Fruit fly (Drosophila melanogaster) whole organism, prepupa: ENCODE measurements around the gene mei-9.
"Not testable (repeated sequence)": the region's sequence is repeated elsewhere in the genome, so short reads cannot be mapped to it uniquely, and the experiment has no call there.

Source experiments
- CG10631 ChIP-seq: fragments of 200-800 bp; sonication (Bioruptor generic); optimal IDR thresholded peaks from 2 replicates; lab custom pipeline; 2016; ENCODE audit warnings: missing biosample characterization, missing genetic modification characterization
- CG10669 ChIP-seq: fragments of 200-800 bp; sonication (Bioruptor generic); optimal IDR thresholded peaks from 3 replicates; lab custom pipeline; 2018; ENCODE audit warnings: missing biosample characterization, mild to moderate bottlenecking, missing genetic modification characterization, moderate library complexity
- CG11294 ChIP-seq: fragments of 200-800 bp; sonication (Bioruptor generic); IDR thresholded peaks from 2 replicates; pipeline ENCODE4 v1.3.6; 2022; ENCODE audit warnings: missing biosample characterization, missing genetic modification characterization
- CG15336 ChIP-seq: fragments of 200-800 bp; sonication (Bioruptor generic); IDR thresholded peaks from 2 replicates; pipeline ENCODE4 v1.3.6; 2022; ENCODE audit warnings: missing biosample characterization, missing genetic modification characterization
- CG16779 ChIP-seq: fragments of 200-800 bp; sonication (Bioruptor generic); optimal IDR thresholded peaks from 3 replicates; lab custom pipeline; 2017; ENCODE audit warnings: missing biosample characterization, mild to moderate bottlenecking, missing genetic modification characterization
- CG3032 ChIP-seq: fragments of 200-800 bp; optimal IDR thresholded peaks from 2 replicates; lab custom pipeline; 2019; ENCODE audit warnings: missing biosample characterization, mild to moderate bottlenecking, missing genetic modification characterization, moderate library complexity
- CG31627 ChIP-seq: fragments of 200-800 bp; sonication (Bioruptor generic); optimal IDR thresholded peaks from 3 replicates; lab custom pipeline; 2016; ENCODE audit warnings: missing biosample characterization, missing genetic modification characterization
- CG32006 ChIP-seq: fragments of 200-800 bp; sonication (Bioruptor generic); optimal IDR thresholded peaks from 3 replicates; lab custom pipeline; 2017; ENCODE audit warnings: missing biosample characterization, mild to moderate bottlenecking, missing genetic modification characterization
- CG34406 ChIP-seq: fragments of 200-800 bp; sonication (Bioruptor generic); optimal IDR thresholded peaks from 3 replicates; lab custom pipeline; 2016; ENCODE audit warnings: missing biosample characterization, missing genetic modification characterization
- CG3919 ChIP-seq: fragments of 200-800 bp; sonication (Bioruptor generic); optimal IDR thresholded peaks from 3 replicates; lab custom pipeline; 2016; ENCODE audit warnings: missing biosample characterization, missing genetic modification characterization
- CG4318 ChIP-seq: fragments of 200-800 bp; sonication (Bioruptor generic); optimal IDR thresholded peaks from 3 replicates; lab custom pipeline; 2017; ENCODE audit warnings: missing biosample characterization, mild to moderate bottlenecking, missing genetic modification characterization
- CG6163 ChIP-seq: fragments of 200-800 bp; sonication (Bioruptor generic); IDR thresholded peaks from 3 replicates; pipeline ENCODE4 v1.3.6; 2022; ENCODE audit warnings: missing biosample characterization, missing genetic modification characterization
- CG6276 ChIP-seq: fragments of 200-800 bp; sonication (Bioruptor generic); optimal IDR thresholded peaks from 2 replicates; lab custom pipeline; 2017; ENCODE audit warnings: missing biosample characterization, mild to moderate bottlenecking, missing genetic modification characterization
- CG6792 ChIP-seq: fragments of 200-800 bp; sonication (Bioruptor generic); optimal IDR thresholded peaks from 3 replicates; lab custom pipeline; 2016; ENCODE audit warnings: missing biosample characterization, missing genetic modification characterization
- CG6808 ChIP-seq: fragments of 200-800 bp; sonication (Bioruptor generic); optimal IDR thresholded peaks from 3 replicates; lab custom pipeline; 2017; ENCODE audit warnings: missing biosample characterization, missing genetic modification characterization, mild to moderate bottlenecking, moderate library complexity, missing genetic modification reagents
- CG8119 ChIP-seq: fragments of 200-800 bp; sonication (Bioruptor generic); IDR thresholded peaks from 3 replicates; pipeline ENCODE4 v1.3.6; 2022; ENCODE audit warnings: missing biosample characterization, missing genetic modification characterization
- CG8319 ChIP-seq: fragments of 200-800 bp; sonication (Bioruptor generic); optimal IDR thresholded peaks from 3 replicates; lab custom pipeline; 2016; ENCODE audit warnings: missing biosample characterization, missing genetic modification characterization
- CG8632 ChIP-seq: fragments of 200-800 bp; sonication (Bioruptor generic); optimal IDR thresholded peaks from 3 replicates; lab custom pipeline; 2016; ENCODE audit warnings: missing biosample characterization, missing genetic modification characterization
- CG9139 ChIP-seq: fragments of 200-800 bp; sonication (Bioruptor generic); optimal IDR thresholded peaks from 3 replicates; lab custom pipeline; 2017; ENCODE audit warnings: missing biosample characterization, mild to moderate bottlenecking, missing genetic modification characterization
- Eip75B ChIP-seq: fragments of 200-800 bp; sonication (Bioruptor generic); optimal IDR thresholded peaks from 3 replicates; lab custom pipeline; 2016; ENCODE audit warnings: missing biosample characterization, missing genetic modification characterization
- Eip93F ChIP-seq: fragments of 200-800 bp; sonication (Bioruptor generic); optimal IDR thresholded peaks from 2 replicates; lab custom pipeline; 2016; ENCODE audit warnings: missing biosample characterization, mild to moderate bottlenecking, missing genetic modification characterization
- Ets96B ChIP-seq: fragments of 200-800 bp; optimal IDR thresholded peaks from 2 replicates; lab custom pipeline; 2019; ENCODE audit warnings: missing biosample characterization, mild to moderate bottlenecking, missing genetic modification characterization, moderate library complexity
- Gug ChIP-seq: fragments of 200-800 bp; sonication (Bioruptor generic); IDR thresholded peaks from 2 replicates; pipeline ENCODE4 v1.3.6; 2022; ENCODE audit warnings: missing biosample characterization, missing genetic modification characterization
- Hr39 ChIP-seq: fragments of 200-800 bp; sonication (Bioruptor generic); optimal IDR thresholded peaks from 2 replicates; lab custom pipeline; 2016; ENCODE audit warnings: missing biosample characterization, missing genetic modification characterization
- OdsH ChIP-seq: fragments of 200-800 bp; sonication (Bioruptor generic); optimal IDR thresholded peaks from 3 replicates; lab custom pipeline; 2016; ENCODE audit warnings: missing biosample characterization, missing genetic modification characterization
- Sox102F ChIP-seq: fragments of 200-800 bp; sonication (Bioruptor generic); optimal IDR thresholded peaks from 2 replicates; lab custom pipeline; 2016; ENCODE audit warnings: missing biosample characterization, mild to moderate bottlenecking, missing genetic modification characterization
- achi ChIP-seq: fragments of 200-800 bp; sonication (Bioruptor generic); optimal IDR thresholded peaks from 3 replicates; lab custom pipeline; 2016; ENCODE audit warnings: missing biosample characterization, missing genetic modification characterization
- acj6 ChIP-seq: fragments of 200-800 bp; sonication (Bioruptor generic); optimal IDR thresholded peaks from 3 replicates; lab custom pipeline; 2016; ENCODE audit warnings: missing biosample characterization, missing genetic modification characterization
- cyc ChIP-seq: fragments of 200-800 bp; sonication (Bioruptor generic); optimal IDR thresholded peaks from 3 replicates; lab custom pipeline; 2016; ENCODE audit warnings: missing biosample characterization, missing genetic modification characterization
- dac ChIP-seq: fragments of 200-800 bp; sonication (Bioruptor generic); optimal IDR thresholded peaks from 2 replicates; lab custom pipeline; 2017; ENCODE audit warnings: missing biosample characterization, mild to moderate bottlenecking, missing genetic modification characterization
- eg ChIP-seq: fragments of 200-800 bp; sonication (Bioruptor generic); IDR thresholded peaks from 3 replicates; pipeline ENCODE4 v1.3.6; 2022; ENCODE audit warnings: missing biosample characterization, missing genetic modification characterization
- spab ChIP-seq: fragments of 200-800 bp; sonication (Bioruptor generic); optimal IDR thresholded peaks from 2 replicates; lab custom pipeline; 2017; ENCODE audit warnings: missing biosample characterization, mild to moderate bottlenecking, missing genetic modification characterization, missing genetic modification reagents
- ss ChIP-seq, 2 experiments: fragments of 200-800 bp; sonication (Bioruptor generic); optimal IDR thresholded peaks; 2 replicates in 1 of 2; 3 replicates in 1 of 2; lab custom pipeline; 2017 to 2018; ENCODE audit warnings: mild to moderate bottlenecking in 2 of 2, missing biosample characterization in 2 of 2, missing genetic modification characterization in 2 of 2, moderate library complexity in 1 of 2
- svp ChIP-seq: fragments of 200-800 bp; sonication (Bioruptor generic); peaks from one replicate; lab custom pipeline; 2016; ENCODE audit warnings: missing biosample characterization, missing genetic modification characterization

The mei-9 gene

DNA sequence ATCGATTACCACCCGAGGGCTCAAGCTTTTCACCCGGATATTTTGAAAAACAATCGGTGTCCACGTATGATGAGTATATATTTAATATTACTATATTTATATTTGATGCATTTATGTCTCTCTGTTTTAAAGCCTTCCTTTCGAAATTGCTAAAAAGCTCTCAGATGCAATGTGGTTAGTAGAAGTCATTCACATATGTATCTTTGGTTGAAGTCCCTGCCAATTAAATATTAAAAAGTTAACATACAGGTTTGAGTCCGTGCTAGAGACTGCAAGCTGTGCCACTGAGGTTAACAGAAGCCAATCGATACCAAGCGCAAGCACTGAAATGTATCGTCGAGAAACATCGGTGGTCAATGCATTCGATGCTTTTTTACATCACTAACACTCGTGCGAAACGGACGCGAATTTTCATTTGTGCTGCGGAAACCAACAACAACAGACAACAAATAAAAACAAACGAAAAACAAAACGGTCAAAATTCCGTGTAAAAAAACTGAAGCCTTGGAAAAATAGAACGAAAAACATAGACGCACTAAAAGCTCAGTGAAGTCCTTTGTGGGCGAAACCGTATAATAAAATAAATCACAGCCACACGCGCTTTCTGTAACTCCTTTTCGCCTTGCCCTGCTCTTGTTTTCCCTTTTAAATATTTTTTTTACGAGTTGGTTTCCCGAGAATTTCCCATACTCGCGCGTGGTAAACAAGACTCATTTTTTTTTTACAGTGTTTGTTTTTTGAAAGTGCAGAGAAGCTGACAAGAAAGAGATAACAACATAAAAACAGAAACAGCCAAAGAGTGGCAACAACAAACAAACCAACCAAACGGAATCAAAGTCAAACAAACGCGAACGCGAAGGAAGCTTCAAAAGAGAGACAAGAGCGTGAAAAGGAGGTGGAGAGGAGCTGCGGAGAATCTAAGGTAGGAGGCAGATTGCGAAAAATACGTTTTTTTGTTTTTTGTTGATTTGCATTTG, 3.9 kb upstream of the mei-9 start, which contains the start of gene norpA (continued):
- TF ChIP-seq CG32006 (GFP tag; lab: Kevin White, UChicago) (peak; percentile 73), spab (GFP tag; lab: Kevin White, UChicago) (peak; percentile 21), OdsH (GFP tag; lab: Kevin White, UChicago) (peak; percentile 46), CG9139 (GFP tag; lab: Kevin White, UChicago) (peak; percentile 52), achi (GFP tag; lab: Kevin White, UChicago) (peak; percentile 54), acj6 (peak; percentile 30), svp (GFP tag; lab: Kevin White, UChicago) (peak; percentile 77), CG4318 (GFP tag; lab: Kevin White, UChicago) (no peak), Sox102F (peak; percentile 81), CG10631 (GFP tag; lab: Kevin White, UChicago) (peak; percentile 27), CG16779 (no peak), Eip93F (GFP tag; lab: Kevin White, UChicago) (no peak), ss (GFP tag; optimal IDR thresholded peaks at IDR 0.05; lab: Kevin White, UChicago) (peak; percentile 58 to 68), CG3919 (GFP tag; lab: Kevin White, UChicago) (peak; percentile 44), Hr39 (GFP tag; lab: Kevin White, UChicago) (peak; percentile 55), CG10669 (GFP tag; lab: Kevin White, UChicago) (peak; percentile 19), CG6792 (GFP tag; lab: Kevin White, UChicago) (peak; percentile 55), CG34406 (GFP tag; lab: Kevin White, UChicago) (peak; percentile 58), dac (GFP tag; lab: Kevin White, UChicago) (peak; percentile 49), CG8632 (peak; percentile 55), Ets96B (tag; lab: Kevin White, UChicago) (peak; percentile 25), CG6276 (GFP tag; lab: Kevin White, UChicago) (peak; percentile 27), CG8319 (GFP tag; lab: Kevin White, UChicago) (no peak)

DNA sequence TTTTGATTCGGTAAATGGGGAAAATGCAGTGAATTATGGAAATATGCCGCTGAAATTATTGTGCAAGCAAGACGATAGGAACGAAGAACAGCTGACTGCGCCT, 3.4 kb upstream of the mei-9 start, which contains the start of gene mRpL33:
mRpL33 (minus strand) TSS at position 101 of the 103 bp plus-strand sequence.
- TF ChIP-seq CG31627: no peak
- TF ChIP-seq CG3032: no peak
- TF ChIP-seq, all 60 proteins: peak for 0

- TF ChIP-seq CG31627; CG6276 (GFP tag; lab: Kevin White, UChicago); ss (GFP tag; optimal IDR thresholded peaks at IDR 0.05; lab: Kevin White, UChicago): not testable (repeated sequence)
Measured at dm6 chrX:4319240-4319639, 639 bp upstream of the mei-9 start, which contains the start of gene NO66. Gene NO66, plus strand, starts transcription at chrX:4319438.

dm6 chrX:4318001-4318400, 600 bp downstream of the mei-9 start:
- TF ChIP-seq eg (GFP tag; lab: Robert Waterston, UW): peak; percentile 74; the same call in 2 of the 3 replicates
- TF ChIP-seq CG6163: peak; percentile 76
- TF ChIP-seq CG8119 (GFP tag; lab: Robert Waterston, UW): 0 out of 3 replicates have a peak, but pooled peaks have one; percentile 28
- TF ChIP-seq Gug (GFP tag; lab: Robert Waterston, UW): peak; percentile 55
- 0 out of 2 replicates have a peak, but pooled peaks have one; percentile 19 for TF ChIP-seq CG15336 (GFP tag; lab: Robert Waterston, UW)
- peak; percentile 37; the same call in 1 of the 2 replicates for TF ChIP-seq CG11294 (GFP tag; lab: Robert Waterston, UW)

- TF ChIP-seq spab (GFP tag; lab: Kevin White, UChicago): no peak
- TF ChIP-seq CG6808 (GFP tag; lab: Kevin White, UChicago): no peak
- no peak for TF ChIP-seq Eip75B
- no peak for TF ChIP-seq CG8319 (GFP tag; lab: Kevin White, UChicago)
- no peak for TF ChIP-seq cyc (GFP tag; lab: Kevin White, UChicago)
- TF ChIP-seq OdsH (GFP tag; lab: Kevin White, UChicago): no peak
Measured at dm6 chrX:4311699-4312098, 6.9 kb downstream of the mei-9 start, which contains the start of gene CG15579. Gene CG15579, minus strand, starts transcription at chrX:4311799.
